Fruit fly (Drosophila melanogaster) whole organism, embryonic: ENCODE measurements around the gene CG10376.

Source experiments
- CG1024 ChIP-seq: fragments of 200-800 bp; sonication (Bioruptor generic); IDR thresholded peaks from 2 replicates; pipeline ENCODE4 v1.3.6; 2022; ENCODE audit warnings: missing biosample characterization, missing genetic modification characterization
- CG10267 ChIP-seq: fragments of 200-800 bp; sonication (Bioruptor generic); optimal IDR thresholded peaks from 2 replicates; lab custom pipeline; 2018; ENCODE audit warnings: missing biosample characterization, mild to moderate bottlenecking, missing genetic modification characterization, moderate library complexity
- CG10431 ChIP-seq: fragments of 200-800 bp; sonication (Bioruptor generic); optimal IDR thresholded peaks from 3 replicates; lab custom pipeline; 2018; ENCODE audit warnings: missing biosample characterization, mild to moderate bottlenecking, missing genetic modification characterization
- CG11247 ChIP-seq: fragments of 200-800 bp; sonication (Bioruptor generic); IDR thresholded peaks from 2 replicates; pipeline ENCODE4 v1.3.6; 2022; ENCODE audit warnings: missing biosample characterization, missing genetic modification characterization
- CG11398 ChIP-seq: fragments of 200-800 bp; sonication (Bioruptor generic); optimal IDR thresholded peaks from 2 replicates; lab custom pipeline; 2016; ENCODE audit warnings: missing biosample characterization, missing genetic modification characterization
- CG14710 ChIP-seq: fragments of 200-800 bp; sonication (Bioruptor generic); optimal IDR thresholded peaks from 3 replicates; lab custom pipeline; 2019; ENCODE audit warnings: missing biosample characterization, mild to moderate bottlenecking, missing genetic modification characterization, moderate library complexity
- CG15073 ChIP-seq: fragments of 200-800 bp; sonication (Bioruptor generic); optimal IDR thresholded peaks from 2 replicates; lab custom pipeline; 2016; ENCODE audit warnings: missing biosample characterization, missing genetic modification characterization
- CG15269 ChIP-seq: fragments of 200-800 bp; sonication (Bioruptor generic); optimal IDR thresholded peaks from 2 replicates; lab custom pipeline; 2018; ENCODE audit warnings: missing biosample characterization, mild to moderate bottlenecking, missing genetic modification characterization, moderate library complexity
- CG1603 ChIP-seq: fragments of 200-800 bp; sonication (Bioruptor generic); optimal IDR thresholded peaks from 2 replicates; lab custom pipeline; 2019; ENCODE audit warnings: missing biosample characterization, mild to moderate bottlenecking, missing genetic modification characterization, moderate library complexity
- CG16863 ChIP-seq: fragments of 200-800 bp; sonication (Bioruptor generic); optimal IDR thresholded peaks from 3 replicates; lab custom pipeline; 2016; ENCODE audit warnings: missing biosample characterization, missing genetic modification characterization
- CG30431 ChIP-seq: fragments of 200-800 bp; sonication (Bioruptor generic); optimal IDR thresholded peaks from 2 replicates; lab custom pipeline; 2017; ENCODE audit warnings: missing biosample characterization, missing genetic modification characterization
- CG32772 ChIP-seq: fragments of 200-800 bp; sonication (Bioruptor generic); IDR thresholded peaks from 2 replicates; pipeline ENCODE4 v1.3.6; 2022; ENCODE audit warnings: missing biosample characterization, missing genetic modification characterization
- CG3407 ChIP-seq: fragments of 200-800 bp; sonication (Bioruptor generic); optimal IDR thresholded peaks from 2 replicates; lab custom pipeline; 2018; ENCODE audit warnings: missing biosample characterization, mild to moderate bottlenecking, missing genetic modification characterization
- CG4328 ChIP-seq: fragments of 200-800 bp; sonication (Bioruptor generic); optimal IDR thresholded peaks from 3 replicates; lab custom pipeline; 2017; ENCODE audit warnings: missing biosample characterization, missing genetic modification reagents, missing genetic modification characterization
- CG6254 ChIP-seq: fragments of 200-800 bp; sonication (Bioruptor generic); optimal IDR thresholded peaks from 3 replicates; lab custom pipeline; 2017; ENCODE audit warnings: mild to moderate bottlenecking, missing biosample characterization, missing genetic modification reagents, missing genetic modification characterization
- CG6683 ChIP-seq: fragments of 200-800 bp; sonication (Bioruptor generic); optimal IDR thresholded peaks from 2 replicates; lab custom pipeline; 2017; ENCODE audit warnings: missing biosample characterization, mild to moderate bottlenecking, missing genetic modification characterization, missing genetic modification reagents
- CG6689 ChIP-seq: fragments of 200-800 bp; sonication (Bioruptor generic); IDR thresholded peaks from 2 replicates; pipeline ENCODE4 v1.3.6; 2022; ENCODE audit warnings: missing biosample characterization, missing genetic modification characterization
- CG9609 ChIP-seq: fragments of 200-800 bp; sonication (Bioruptor generic); optimal IDR thresholded peaks from 3 replicates; lab custom pipeline; 2016; ENCODE audit warnings: missing biosample characterization, missing genetic modification characterization
- CrebB ChIP-seq: fragments of 200-800 bp; sonication (Bioruptor generic); optimal IDR thresholded peaks from 3 replicates; lab custom pipeline; 2018; ENCODE audit warnings: missing biosample characterization, mild to moderate bottlenecking, missing genetic modification characterization
- Gsc ChIP-seq: fragments of 200-800 bp; sonication (Bioruptor generic); IDR thresholded peaks from 2 replicates; pipeline ENCODE4 v1.3.6; 2022; ENCODE audit warnings: missing biosample characterization, missing genetic modification characterization
- HLH3B ChIP-seq: fragments of 200-800 bp; sonication (Bioruptor generic); IDR thresholded peaks from 2 replicates; pipeline ENCODE4 v1.3.6; 2022; ENCODE audit warnings: missing biosample characterization, missing genetic modification characterization
- HmgZ ChIP-seq: fragments of 200-800 bp; sonication (Bioruptor generic); optimal IDR thresholded peaks from 2 replicates; lab custom pipeline; 2018; ENCODE audit warnings: missing biosample characterization, mild to moderate bottlenecking, missing genetic modification characterization
- Mrtf ChIP-seq: fragments of 200-800 bp; sonication (Bioruptor generic); IDR thresholded peaks from 3 replicates; pipeline ENCODE4 v1.3.6; 2022; ENCODE audit warnings: missing biosample characterization, missing genetic modification characterization
- NFAT ChIP-seq: fragments of 200-800 bp; sonication (Bioruptor generic); IDR thresholded peaks from 2 replicates; pipeline ENCODE4 v1.3.6; 2022; ENCODE audit warnings: missing biosample characterization, missing genetic modification characterization
- Opbp ChIP-seq: fragments of 200-800 bp; sonication (Bioruptor generic); IDR thresholded peaks from 3 replicates; pipeline ENCODE4 v1.3.6; 2022; ENCODE audit warnings: missing biosample characterization, missing genetic modification characterization; ENCODE audit not compliant: partially characterized antibody
- Spps ChIP-seq: fragments of 200-800 bp; sonication (Bioruptor generic); optimal IDR thresholded peaks from 2 replicates; lab custom pipeline; 2018; ENCODE audit warnings: missing biosample characterization, mild to moderate bottlenecking, missing genetic modification characterization
- Stat92E ChIP-seq, 3 experiments: fragments of >200 bp in 2 of 3; fragments of 200-800 bp in 1 of 3; sonication (Bioruptor generic) in 1 of 3; optimal IDR thresholded peaks; 2 replicates each; lab custom pipeline; 2017 to 2019; ENCODE audit warnings: missing biosample characterization in 3 of 3, missing genetic modification characterization in 3 of 3, mild to moderate bottlenecking in 1 of 3, moderate library complexity in 1 of 3
- Trl ChIP-seq, 3 experiments: fragments of >200 bp in 2 of 3; fragments of 200-800 bp in 1 of 3; sonication (Bioruptor generic) in 1 of 3; optimal IDR thresholded peaks; 2 replicates in 1 of 3; 3 replicates in 2 of 3; lab custom pipeline; 2016 to 2017; ENCODE audit warnings: missing biosample characterization in 1 of 3, missing genetic modification characterization in 1 of 3
- az2 ChIP-seq: fragments of 200-800 bp; sonication (Bioruptor generic); optimal IDR thresholded peaks from 3 replicates; lab custom pipeline; 2016; ENCODE audit warnings: missing biosample characterization, missing genetic modification characterization
- bcd ChIP-seq: fragments of 200-800 bp; sonication (Bioruptor generic); optimal IDR thresholded peaks from 2 replicates; lab custom pipeline; 2017; ENCODE audit warnings: missing biosample characterization, mild to moderate bottlenecking, missing genetic modification characterization
- cas ChIP-seq: fragments of 200-800 bp; sonication (Bioruptor generic); IDR thresholded peaks from 2 replicates; pipeline ENCODE4 v1.3.6; 2022; ENCODE audit warnings: missing biosample characterization, missing genetic modification characterization
- chm ChIP-seq: fragments of 200-800 bp; sonication (Bioruptor generic); IDR thresholded peaks from 2 replicates; pipeline ENCODE4 v1.3.6; 2022; ENCODE audit warnings: missing biosample characterization, missing genetic modification characterization
- esg ChIP-seq: fragments of 200-800 bp; sonication (Bioruptor generic); conservative IDR thresholded peaks from 2 replicates; pipeline ENCODE4 v1.3.6; 2022; ENCODE audit warnings: missing biosample characterization, missing genetic modification characterization
- eve ChIP-seq, 2 experiments: fragments of >200 bp; optimal IDR thresholded peaks; 2 replicates each; lab custom pipeline; 2017; ENCODE audit warnings: missing biosample characterization in 2 of 2, missing genetic modification characterization in 2 of 2
- jing ChIP-seq: fragments of 200-800 bp; sonication (Bioruptor generic); optimal IDR thresholded peaks from 2 replicates; lab custom pipeline; 2018; ENCODE audit warnings: missing biosample characterization, mild to moderate bottlenecking, missing genetic modification characterization
- nerfin-2 ChIP-seq: fragments of 200-800 bp; sonication (Bioruptor generic); IDR thresholded peaks from 2 replicates; pipeline ENCODE4 v1.3.6; 2022; ENCODE audit warnings: missing biosample characterization, missing genetic modification characterization; ENCODE audit not compliant: partially characterized antibody
- nmo ChIP-seq: fragments of 200-800 bp; sonication (Bioruptor generic); optimal IDR thresholded peaks from 2 replicates; lab custom pipeline; 2018; ENCODE audit warnings: missing biosample characterization, mild to moderate bottlenecking, missing genetic modification characterization, moderate library complexity
- org-1 ChIP-seq: fragments of 200-800 bp; sonication (Bioruptor generic); optimal IDR thresholded peaks from 2 replicates; lab custom pipeline; 2017; ENCODE audit warnings: missing biosample characterization, missing genetic modification characterization
- pb ChIP-seq: fragments of 200-800 bp; sonication (Bioruptor generic); optimal IDR thresholded peaks from 3 replicates; lab custom pipeline; 2016; ENCODE audit warnings: missing biosample characterization, missing genetic modification characterization
- pnt ChIP-seq: fragments of 200-800 bp; sonication (Bioruptor generic); optimal IDR thresholded peaks from 3 replicates; lab custom pipeline; 2016; ENCODE audit warnings: missing biosample characterization, missing genetic modification characterization
- sens-2 ChIP-seq: fragments of 200-800 bp; sonication (Bioruptor generic); IDR thresholded peaks from 2 replicates; pipeline ENCODE4 v1.3.6; 2022; ENCODE audit warnings: missing biosample characterization, missing genetic modification characterization
- stc ChIP-seq: fragments of 200-800 bp; sonication (Bioruptor generic); IDR thresholded peaks from 2 replicates; pipeline ENCODE4 v1.3.6; 2022; ENCODE audit warnings: missing biosample characterization, missing genetic modification characterization
- tio ChIP-seq: fragments of 200-800 bp; sonication (Bioruptor generic); optimal IDR thresholded peaks from 2 replicates; lab custom pipeline; 2017; ENCODE audit warnings: missing biosample characterization, missing genetic modification characterization, inconsistent platforms
- twi ChIP-seq: fragments of 200-800 bp; optimal IDR thresholded peaks from 2 replicates; lab custom pipeline; 2019; ENCODE audit warnings: missing biosample characterization, mild to moderate bottlenecking, missing genetic modification characterization, moderate library complexity

CG10376 gene

dm6 chr2L:18708239-18708891 is 5.5 kb upstream of the CG10376 start, which contains the start of the genes Faf2 and Grip71 (continued):
- TF ChIP-seq Mrtf (GFP tag; lab: Robert Waterston, UW) (peak; percentile 93), CG15269 (peak; percentile 89), CG30431 (GFP tag; lab: Kevin White, UChicago) (peak; percentile 94), jing (peak; percentile 85), CG6254 (GFP tag; lab: Kevin White, UChicago) (peak; percentile 63), CG11398 (GFP tag; lab: Kevin White, UChicago) (peak; percentile 14), Gsc (GFP tag; lab: Robert Waterston, UW) (peak; percentile 88), NFAT (GFP tag; lab: Robert Waterston, UW) (peak; percentile 90), CG6689 (GFP tag; lab: Robert Waterston, UW) (peak; percentile 95), CG9609 (GFP tag; lab: Kevin White, UChicago) (peak; percentile 83), CG1603 (tag; lab: Kevin White, UChicago) (peak; percentile 88), org-1 (GFP tag; lab: Kevin White, UChicago) (peak; percentile 71), tio (GFP tag; lab: Kevin White, UChicago) (peak; percentile 93), Stat92E (GFP tag; optimal IDR thresholded peaks at IDR 0.05; lab: Kevin White, UChicago) (peak in 1 of 3 experiments; percentile 28), sens-2 (peak; percentile 86), az2 (peak; percentile 91), CG32772 (GFP tag; lab: Robert Waterston, UW) (peak; percentile 97), CG4328 (GFP tag; lab: Kevin White, UChicago) (peak; percentile 66), nmo (GFP tag; lab: Kevin White, UChicago) (peak; percentile 97), twi (tag; lab: Kevin White, UChicago) (peak; percentile 81), eve (GFP tag; optimal IDR thresholded peaks at IDR 0.05; lab: Kevin White, UChicago) (no peak), cas (GFP tag; lab: Robert Waterston, UW) (peak; percentile 79; the same call in 1 of the 2 replicates), CrebB (tag; lab: Kevin White, UChicago) (peak; percentile 63), Trl (optimal IDR thresholded peaks at IDR 0.05; lab: Kevin White, UChicago) (no peak), Trl (GFP tag; optimal IDR thresholded peaks at IDR 0.05; lab: Kevin White, UChicago) (peak; percentile 80), HLH3B (GFP tag; lab: Robert Waterston, UW) (peak; percentile 93), bcd (GFP tag; lab: Kevin White, UChicago) (peak; percentile 94), chm (peak; percentile 86), Opbp (GFP tag; lab: Robert Waterston, UW) (peak; percentile 31; the same call in 1 of the 3 replicates), CG15073 (GFP tag; lab: Kevin White, UChicago) (peak; percentile 99), Spps (tag; lab: Kevin White, UChicago) (peak; percentile 76), pnt (GFP tag; lab: Kevin White, UChicago) (peak; percentile 90), CG6683 (GFP tag; lab: Kevin White, UChicago) (no peak), CG16863 (GFP tag; lab: Kevin White, UChicago) (peak; percentile 76), esg (peak; percentile 96), CG1024 (GFP tag; lab: Robert Waterston, UW) (peak; percentile 89), CG10431 (GFP tag; lab: Kevin White, UChicago) (peak; percentile 27), CG10267 (peak; percentile 84), stc (GFP tag; lab: Robert Waterston, UW) (peak; percentile 91), HmgZ (tag; lab: Kevin White, UChicago) (peak; percentile 94), nerfin-2 (GFP tag; lab: Robert Waterston, UW) (no peak), CG14710 (tag; lab: Kevin White, UChicago) (peak; percentile 96), pb (peak; percentile 31), CG3407 (GFP tag; lab: Kevin White, UChicago) (peak; percentile 80), CG11247 (GFP tag; lab: Robert Waterston, UW) (peak; percentile 94)
